Worm (Caenorhabditis elegans): ENCODE data around the gene C56E10.3.

ce11 chrX:6638985-6639573 lies 6.4 kb upstream of the C56E10.3 start:
- no peak for TF ChIP-seq mep-1 (tag; optimal IDR thresholded peaks at IDR 0.05)
- no peak for TF ChIP-seq nhr-237 (tag; optimal IDR thresholded peaks at IDR 0.05)
- TF ChIP-seq pha-4 (tag; optimal IDR thresholded peaks at IDR 0.05): no peak
- TF ChIP-seq unc-39 (tag; optimal IDR thresholded peaks at IDR 0.05): no peak
- no peak for TF ChIP-seq snpc-4 (tag; optimal IDR thresholded peaks at IDR 0.05)
- TF ChIP-seq elt-3 (tag; optimal IDR thresholded peaks at IDR 0.05): no peak
- TF ChIP-seq ztf-11 (tag; optimal IDR thresholded peaks at IDR 0.05): no peak
- TF ChIP-seq ceh-43 (GFP tag; optimal IDR thresholded peaks at IDR 0.05): no peak
- no peak for TF ChIP-seq blmp-1 (tag; optimal IDR thresholded peaks at IDR 0.05)
- no peak for TF ChIP-seq lsy-2 (tag; optimal IDR thresholded peaks at IDR 0.05)
- TF ChIP-seq nhr-2 (tag; optimal IDR thresholded peaks at IDR 0.05): no peak

Measured in whole organism, mixed stage, embryonic.